Fruit fly (Drosophila melanogaster) Kc167 (cell line): ENCODE measurements around the gene CG42327.

Experiments used
- Myc ChIP-seq: fragments of >200 bp; optimal IDR thresholded peaks from 2 replicates; lab custom pipeline; 2017; ENCODE audit warnings: missing external identifiers
- h ChIP-seq: fragments of >200 bp; optimal IDR thresholded peaks from 3 replicates; lab custom pipeline; 2018; ENCODE audit warnings: missing external identifiers
- insv ChIP-seq: fragments of >200 bp; optimal IDR thresholded peaks from 3 replicates; lab custom pipeline; 2018; ENCODE audit warnings: missing external identifiers
- psq ChIP-seq: fragments of >200 bp; optimal IDR thresholded peaks from 2 replicates; lab custom pipeline; 2017; ENCODE audit warnings: missing external identifiers
- ttk ChIP-seq: sonication (Bioruptor generic); optimal IDR thresholded peaks from 2 replicates; lab custom pipeline; 2017; ENCODE audit warnings: missing external identifiers

- TF ChIP-seq insv (lab: Kevin White, UChicago) (no peak), psq (lab: Kevin White, UChicago) (no peak), ttk (lab: Kevin White, UChicago) (no peak), h (lab: Kevin White, UChicago) (no peak), Myc (no peak)
Observed at dm6 chr3R:11671784-11672183, 15.8 kb downstream of the CG42327 start.
